Worm (Caenorhabditis elegans) whole organism, L4 larva: ENCODE data around the gene pgap-2.
A peak's percentile ranks its signal among the peaks of the same experiment; 100 is the strongest.

ENCODE experiments used
- D1046.2 ChIP-seq: fragments of 200-800 bp; sonication (Bioruptor generic); IDR thresholded peaks from 2 replicates; pipeline ENCODE4 v1.3.6; 2022; ENCODE audit warnings: missing genetic modification characterization, missing compliant biosample characterization
- F10B5.3 ChIP-seq: sonication (generic microtip); optimal IDR thresholded peaks from 2 replicates; lab custom pipeline; 2016; ENCODE audit warnings: mild to moderate bottlenecking, missing genetic modification characterization, missing compliant biosample characterization
- F37D6.2 ChIP-seq: sonication (generic microtip); optimal IDR thresholded peaks from 2 replicates; lab custom pipeline; 2016; ENCODE audit warnings: mild to moderate bottlenecking, missing genetic modification characterization, missing compliant biosample characterization
- F44E2.7 ChIP-seq: fragments of 200-800 bp; sonication (Bioruptor generic); IDR thresholded peaks from 2 replicates; pipeline ENCODE4 v2.1.2; 2022; ENCODE audit warnings: missing genetic modification characterization, missing compliant biosample characterization
- F49E8.2 ChIP-seq: sonication (generic microtip); optimal IDR thresholded peaks from 2 replicates; lab custom pipeline; 2016; ENCODE audit warnings: missing compliant biosample characterization, mild to moderate bottlenecking, missing genetic modification characterization, borderline replicate concordance
- R02D3.7 ChIP-seq: fragments of 150-350 bp; sonication (generic microtip); optimal IDR thresholded peaks from 3 replicates; lab custom pipeline; 2014; ENCODE audit warnings: missing biosample characterization, missing genetic modification characterization
- Y48G9A.11 ChIP-seq: fragments of 200-800 bp; sonication (Bioruptor generic); IDR thresholded peaks from 2 replicates; pipeline ENCODE4 v1.3.6; 2022; ENCODE audit warnings: missing genetic modification reagents, missing genetic modification characterization, missing compliant biosample characterization
- Y75B8A.6 ChIP-seq: fragments of 200-800 bp; sonication (Bioruptor generic); IDR thresholded peaks from 2 replicates; pipeline ENCODE4 v1.3.6; 2022; ENCODE audit warnings: missing genetic modification reagents, missing genetic modification characterization, missing compliant biosample characterization
- ZK337.2 ChIP-seq: fragments of 200-800 bp; sonication (Bioruptor generic); IDR thresholded peaks from 2 replicates; pipeline ENCODE4 v1.3.6; 2022; ENCODE audit warnings: missing genetic modification reagents, missing genetic modification characterization, missing compliant biosample characterization
- aly-2 ChIP-seq: sonication (generic microtip); optimal IDR thresholded peaks from 2 replicates; lab custom pipeline; 2018; ENCODE audit warnings: missing biosample characterization, missing genetic modification characterization
- ceh-20 ChIP-seq: fragments of 200-800 bp; sonication (Bioruptor generic); IDR thresholded peaks from 2 replicates; pipeline ENCODE4 v1.3.6; 2022; ENCODE audit warnings: missing genetic modification reagents, missing genetic modification characterization, missing compliant biosample characterization
- ceh-32 ChIP-seq: sonication (generic microtip); optimal IDR thresholded peaks from 2 replicates; lab custom pipeline; 2016; ENCODE audit warnings: mild to moderate bottlenecking, missing genetic modification characterization, missing compliant biosample characterization; ENCODE audit not compliant: poor library complexity
- ceh-44 ChIP-seq: fragments of 200-800 bp; sonication (Bioruptor generic); IDR thresholded peaks from 2 replicates; pipeline ENCODE4 v1.3.6; 2022; ENCODE audit warnings: missing genetic modification reagents, missing genetic modification characterization, missing compliant biosample characterization
- ceh-62 ChIP-seq: sonication (generic microtip); optimal IDR thresholded peaks from 2 replicates; lab custom pipeline; 2017; ENCODE audit warnings: missing biosample characterization, missing genetic modification characterization
- ceh-82 ChIP-seq: sonication (generic microtip); optimal IDR thresholded peaks from 2 replicates; lab custom pipeline; 2017; ENCODE audit warnings: missing biosample characterization, missing genetic modification characterization
- cey-2 ChIP-seq: sonication (generic microtip); optimal IDR thresholded peaks from 3 replicates; lab custom pipeline; 2017; ENCODE audit warnings: missing genetic modification characterization, mild to moderate bottlenecking, missing compliant biosample characterization, antibody characterized with exemption, borderline replicate concordance; ENCODE audit not compliant: insufficient read depth
- ctbp-1 ChIP-seq: fragments of 200-800 bp; sonication (Bioruptor generic); IDR thresholded peaks from 2 replicates; pipeline ENCODE4 v1.3.6; 2022; ENCODE audit warnings: missing genetic modification reagents, missing genetic modification characterization, missing compliant biosample characterization
- daf-16 ChIP-seq, 3 experiments: sonication (generic microtip); optimal IDR thresholded peaks; 2 replicates each; lab custom pipeline; 2016 to 2017; ENCODE audit warnings: missing genetic modification characterization in 3 of 3, missing genetic modification reagents in 3 of 3, mild to moderate bottlenecking in 2 of 3, missing compliant biosample characterization in 2 of 3, missing biosample characterization in 1 of 3, moderate library complexity in 1 of 3
- daf-19 ChIP-seq: fragments of 200-800 bp; sonication (Bioruptor generic); conservative IDR thresholded peaks from 2 replicates; pipeline ENCODE4 v1.3.6; 2022; ENCODE audit warnings: missing genetic modification characterization, missing compliant biosample characterization
- dmd-8 ChIP-seq: fragments of 200-800 bp; sonication (Bioruptor generic); IDR thresholded peaks from 2 replicates; pipeline ENCODE4 v1.3.6; 2022; ENCODE audit warnings: missing genetic modification characterization, missing compliant biosample characterization
- dmd-9 ChIP-seq: fragments of 200-800 bp; sonication (Bioruptor generic); IDR thresholded peaks from 2 replicates; pipeline ENCODE4 v1.3.6; 2022; ENCODE audit warnings: missing genetic modification reagents, missing genetic modification characterization, missing compliant biosample characterization
- dpl-1 ChIP-seq: fragments of 150-350 bp; optimal IDR thresholded peaks from 2 replicates; lab custom pipeline; 2014; ENCODE audit warnings: missing biosample characterization, missing genetic modification reagents, missing genetic modification characterization
- dve-1 ChIP-seq: sonication (generic microtip); optimal IDR thresholded peaks from 2 replicates; lab custom pipeline; 2017; ENCODE audit warnings: antibody characterized with exemption, mild to moderate bottlenecking, missing genetic modification characterization, missing compliant biosample characterization; ENCODE audit not compliant: insufficient read depth
- egl-43 ChIP-seq: fragments of 200-800 bp; sonication (Bioruptor generic); IDR thresholded peaks from 2 replicates; pipeline ENCODE4 v1.3.6; 2022; ENCODE audit warnings: missing genetic modification reagents, missing genetic modification characterization, missing compliant biosample characterization
- fos-1 ChIP-seq: fragments of 150-350 bp; optimal IDR thresholded peaks from 2 replicates; lab custom pipeline; 2014; ENCODE audit warnings: missing biosample characterization, missing genetic modification characterization
- gei-8 ChIP-seq: fragments of 200-800 bp; sonication (Bioruptor generic); optimal IDR thresholded peaks from 2 replicates; lab custom pipeline; 2018; ENCODE audit warnings: mild to moderate bottlenecking, missing genetic modification characterization, missing compliant biosample characterization
- jun-1 ChIP-seq: fragments of 150-350 bp; optimal IDR thresholded peaks from 2 replicates; lab custom pipeline; 2014; ENCODE audit warnings: missing biosample characterization, missing genetic modification reagents, missing genetic modification characterization
- lin-1 ChIP-seq: fragments of 200-800 bp; sonication (Bioruptor generic); IDR thresholded peaks from 2 replicates; pipeline ENCODE4 v1.3.6; 2022; ENCODE audit warnings: missing genetic modification reagents, missing genetic modification characterization, missing compliant biosample characterization
- lin-13 ChIP-seq: fragments of 150-350 bp; optimal IDR thresholded peaks from 2 replicates; lab custom pipeline; 2014; ENCODE audit warnings: missing biosample characterization, missing genetic modification reagents, missing genetic modification characterization
- lin-15B ChIP-seq: fragments of 150-350 bp; sonication (generic microtip); optimal IDR thresholded peaks from 3 replicates; lab custom pipeline; 2014; ENCODE audit warnings: missing biosample characterization, missing genetic modification characterization
- lin-38 ChIP-seq: fragments of 200-800 bp; sonication (Bioruptor generic); IDR thresholded peaks from 2 replicates; pipeline ENCODE4 v1.3.6; 2022; ENCODE audit warnings: missing genetic modification reagents, missing genetic modification characterization, missing compliant biosample characterization
- lin-39 ChIP-seq: fragments of 150-350 bp; optimal IDR thresholded peaks from 2 replicates; lab custom pipeline; 2014; ENCODE audit warnings: missing biosample characterization, missing genetic modification reagents, missing genetic modification characterization
- lsy-2 ChIP-seq, 2 experiments: fragments of 150-350 bp in 1 of 2; sonication (generic microtip) in 1 of 2; optimal IDR thresholded peaks; 2 replicates each; lab custom pipeline; 2014 to 2017; ENCODE audit warnings: missing biosample characterization in 2 of 2, missing genetic modification characterization in 2 of 2
- madf-9 ChIP-seq: fragments of 200-800 bp; sonication (Bioruptor generic); conservative IDR thresholded peaks from 2 replicates; pipeline ENCODE4 v1.3.6; 2022; ENCODE audit warnings: missing genetic modification reagents, missing genetic modification characterization, missing compliant biosample characterization
- mdl-1 ChIP-seq, 2 experiments: fragments of 150-350 bp in 1 of 2; sonication (generic microtip) in 1 of 2; optimal IDR thresholded peaks; 2 replicates each; lab custom pipeline; 2014 to 2017; ENCODE audit warnings: missing biosample characterization in 2 of 2, missing genetic modification characterization in 2 of 2
- nhr-11 ChIP-seq: fragments of 150-350 bp; optimal IDR thresholded peaks from 2 replicates; lab custom pipeline; 2014; ENCODE audit warnings: missing biosample characterization, missing genetic modification characterization
- nhr-237 ChIP-seq: sonication (generic microtip); optimal IDR thresholded peaks from 2 replicates; lab custom pipeline; 2017; ENCODE audit warnings: missing biosample characterization, missing genetic modification characterization
- nhr-25 ChIP-seq: sonication (generic microtip); optimal IDR thresholded peaks from 2 replicates; lab custom pipeline; 2017; ENCODE audit warnings: missing genetic modification characterization, mild to moderate bottlenecking, missing compliant biosample characterization, antibody characterized with exemption, moderate library complexity, borderline replicate concordance; ENCODE audit not compliant: insufficient read depth
- nhr-42 ChIP-seq: fragments of 200-800 bp; sonication (Bioruptor generic); IDR thresholded peaks from 2 replicates; pipeline ENCODE4 v1.3.6; 2022; ENCODE audit warnings: missing genetic modification characterization, missing compliant biosample characterization
- pha-4 ChIP-seq, 2 experiments: fragments of 150-350 bp in 1 of 2; fragments of 200-800 bp in 1 of 2; sonication (Bioruptor generic) in 1 of 2; IDR thresholded peaks in 1 of 2; optimal IDR thresholded peaks in 1 of 2; 2 replicates each; pipeline versions ENCODE4 v1.3.6 to Lab custom; 2014 to 2022; ENCODE audit warnings: missing genetic modification characterization in 2 of 2, missing genetic modification reagents in 2 of 2, missing biosample characterization in 1 of 2, missing compliant biosample characterization in 1 of 2
- pqm-1 ChIP-seq: sonication (generic microtip); optimal IDR thresholded peaks from 2 replicates; lab custom pipeline; 2017; ENCODE audit warnings: missing biosample characterization, missing genetic modification characterization
- rbr-2 ChIP-seq: sonication (generic microtip); optimal IDR thresholded peaks from 2 replicates; lab custom pipeline; 2016; ENCODE audit warnings: missing genotype, missing genetic modification characterization, missing compliant biosample characterization
- skn-1 ChIP-seq: fragments of 150-350 bp; optimal IDR thresholded peaks from 2 replicates; lab custom pipeline; 2014; ENCODE audit warnings: missing biosample characterization, missing genetic modification characterization
- spr-3 ChIP-seq: fragments of 200-800 bp; sonication (Bioruptor generic); optimal IDR thresholded peaks from 2 replicates; lab custom pipeline; 2018; ENCODE audit warnings: mild to moderate bottlenecking, missing genetic modification characterization, missing compliant biosample characterization
- unc-130 ChIP-seq: sonication (generic microtip); optimal IDR thresholded peaks from 2 replicates; lab custom pipeline; 2016; ENCODE audit warnings: missing genetic modification reagents, missing genetic modification characterization, missing compliant biosample characterization
- vab-7 ChIP-seq: fragments of 200-800 bp; sonication (Bioruptor generic); IDR thresholded peaks from 2 replicates; pipeline ENCODE4 v1.3.6; 2022; ENCODE audit warnings: missing genetic modification reagents, missing genetic modification characterization, missing compliant biosample characterization
- zag-1 ChIP-seq: fragments of 150-350 bp; optimal IDR thresholded peaks from 2 replicates; lab custom pipeline; 2014; ENCODE audit warnings: missing biosample characterization, missing genetic modification characterization
- zfp-2 ChIP-seq: sonication (generic microtip); optimal IDR thresholded peaks from 2 replicates; lab custom pipeline; 2016; ENCODE audit warnings: mild to moderate bottlenecking, missing genetic modification characterization, missing compliant biosample characterization
- zip-2 ChIP-seq: fragments of 150-350 bp; optimal IDR thresholded peaks from 2 replicates; lab custom pipeline; 2014; ENCODE audit warnings: missing biosample characterization, missing genetic modification characterization
- ztf-11 ChIP-seq: fragments of 150-350 bp; optimal IDR thresholded peaks from 2 replicates; lab custom pipeline; 2014; ENCODE audit warnings: missing biosample characterization, missing genetic modification characterization

pgap-2 gene

ce11 chrIII:4689595-4689994, 15.7 kb upstream of the pgap-2 start:
- TF ChIP-seq nhr-25 (tag; lab: Kevin White, UChicago) (no peak), skn-1 (tag; lab: Kevin White, UChicago) (no peak), madf-9 (GFP tag; lab: Robert Waterston, UW) (peak; percentile 82), lin-38 (GFP tag; lab: Robert Waterston, UW) (peak; percentile 83), mdl-1 (tag; optimal IDR thresholded peaks at IDR 0.05; lab: Kevin White, UChicago) (peak in 1 of 2 experiments; percentile 73), daf-16 (GFP tag; optimal IDR thresholded peaks at IDR 0.05; lab: Kevin White, UChicago) (peak; percentile 70 to 80), daf-16 (tag; optimal IDR thresholded peaks at IDR 0.05; lab: Kevin White, UChicago) (peak; percentile 68), lin-13 (GFP tag; lab: Kevin White, UChicago) (peak; percentile 62), ceh-62 (tag; lab: Kevin White, UChicago) (no peak), pha-4 (GFP tag; IDR thresholded peaks at IDR 0.05; lab: Robert Waterston, UW) (peak; percentile 89), pha-4 (tag; optimal IDR thresholded peaks at IDR 0.05; lab: Kevin White, UChicago) (peak; percentile 53), D1046.2 (GFP tag; lab: Robert Waterston, UW) (peak; percentile 84), fos-1 (no peak), F49E8.2 (peak; percentile 75), lsy-2 (tag; optimal IDR thresholded peaks at IDR 0.05; lab: Kevin White, UChicago) (peak; percentile 1 to 80), gei-8 (GFP tag; lab: Kevin White, UChicago) (peak; percentile 84), zag-1 (no peak), vab-7 (GFP tag; lab: Robert Waterston, UW) (peak; percentile 91), F37D6.2 (tag; lab: Kevin White, UChicago) (peak; percentile 30), ceh-20 (peak; percentile 75; the same call in 1 of the 2 replicates), nhr-11 (tag; lab: Kevin White, UChicago) (peak; percentile 53), R02D3.7 (tag; lab: Kevin White, UChicago) (peak; percentile 36), ZK337.2 (GFP tag; lab: Robert Waterston, UW) (no peak), ceh-32 (tag; lab: Kevin White, UChicago) (no peak), lin-1 (GFP tag; lab: Robert Waterston, UW) (peak; percentile 86), Y48G9A.11 (GFP tag; lab: Robert Waterston, UW) (peak; percentile 81), lin-15B (tag; lab: Kevin White, UChicago) (no peak), spr-3 (GFP tag; lab: Kevin White, UChicago) (peak; percentile 83), ceh-44 (peak; percentile 90), nhr-237 (tag; lab: Kevin White, UChicago) (no peak), ceh-82 (tag; lab: Kevin White, UChicago) (no peak), F44E2.7 (GFP tag; lab: Robert Waterston, UW) (peak; percentile 78; the same call in 1 of the 2 replicates), ctbp-1 (GFP tag; lab: Robert Waterston, UW) (peak; percentile 84), daf-19 (peak; percentile 89), pqm-1 (peak; percentile 53), nhr-42 (GFP tag; lab: Robert Waterston, UW) (peak; percentile 81), dpl-1 (peak; percentile 60), unc-130 (GFP tag; lab: Kevin White, UChicago) (peak; percentile 84), egl-43 (GFP tag; lab: Robert Waterston, UW) (peak; percentile 94), aly-2 (tag; lab: Kevin White, UChicago) (peak; percentile 40), zip-2 (tag; lab: Kevin White, UChicago) (peak; percentile 56), dve-1 (tag; lab: Kevin White, UChicago) (peak; percentile 76), Y75B8A.6 (GFP tag; lab: Robert Waterston, UW) (no peak; the same call in 1 of the 2 replicates), ztf-11 (tag; lab: Kevin White, UChicago) (no peak), F10B5.3 (peak; percentile 60), dmd-9 (GFP tag; lab: Robert Waterston, UW) (peak; percentile 84), zfp-2 (peak; percentile 56), lin-39 (no peak), dmd-8 (peak; percentile 93), jun-1 (tag; lab: Kevin White, UChicago) (peak; percentile 28), cey-2 (tag; lab: Kevin White, UChicago) (no peak), rbr-2 (tag; lab: Kevin White, UChicago) (peak; percentile 66)
